Worm (Caenorhabditis elegans) whole organism, L2 larva: ENCODE measurements around the gene R144.10.
"Not testable (repeated sequence)": the region's sequence is repeated elsewhere in the genome, so short reads cannot be mapped to it uniquely, and the experiment has no call there.

Experiments
- C34F6.9 ChIP-seq: fragments of 150-350 bp; optimal IDR thresholded peaks from 2 replicates; lab custom pipeline; 2014; ENCODE audit warnings: missing biosample characterization, missing genetic modification characterization
- F13H6.1 ChIP-seq: sonication (generic microtip); optimal IDR thresholded peaks from 2 replicates; lab custom pipeline; 2016; ENCODE audit warnings: missing genetic modification characterization, missing compliant biosample characterization
- Y55F3AM.14 ChIP-seq: fragments of 200-800 bp; sonication (Bioruptor generic); optimal IDR thresholded peaks from 2 replicates; lab custom pipeline; 2018; ENCODE audit warnings: mild to moderate bottlenecking, missing genetic modification characterization, missing compliant biosample characterization
- aly-2 ChIP-seq: fragments of 150-350 bp; optimal IDR thresholded peaks from 2 replicates; lab custom pipeline; 2014; ENCODE audit warnings: missing biosample characterization, missing genetic modification characterization
- ama-1 ChIP-seq: fragments of 150-350 bp; optimal IDR thresholded peaks from 2 replicates; lab custom pipeline; 2018; ENCODE audit warnings: inconsistent platforms
- blmp-1 ChIP-seq: sonication (generic microtip); optimal IDR thresholded peaks from 2 replicates; lab custom pipeline; 2017; ENCODE audit warnings: missing genetic modification characterization, mild to moderate bottlenecking, missing compliant biosample characterization, antibody characterized with exemption, moderate library complexity; ENCODE audit not compliant: insufficient read depth
- ceh-16 ChIP-seq: fragments of 150-350 bp; optimal IDR thresholded peaks from 2 replicates; lab custom pipeline; 2014; ENCODE audit warnings: missing biosample characterization, missing genetic modification characterization
- crh-2 ChIP-seq: sonication (generic microtip); optimal IDR thresholded peaks from 2 replicates; lab custom pipeline; 2017; ENCODE audit warnings: missing biosample characterization, missing genetic modification characterization
- egl-27 ChIP-seq: sonication (generic microtip); optimal IDR thresholded peaks from 3 replicates; lab custom pipeline; 2017; ENCODE audit warnings: missing biosample characterization, missing genetic modification reagents, missing genetic modification characterization
- elt-1 ChIP-seq: fragments of 150-350 bp; optimal IDR thresholded peaks from 2 replicates; lab custom pipeline; 2014; ENCODE audit warnings: missing biosample characterization, missing genetic modification characterization
- elt-3 ChIP-seq: sonication (generic microtip); optimal IDR thresholded peaks from 2 replicates; lab custom pipeline; 2017; ENCODE audit warnings: missing biosample characterization, missing genetic modification characterization
- fos-1 ChIP-seq: fragments of 150-350 bp; optimal IDR thresholded peaks from 2 replicates; lab custom pipeline; 2014; ENCODE audit warnings: missing biosample characterization, missing genetic modification characterization
- gmeb-1 ChIP-seq: fragments of 150-350 bp; optimal IDR thresholded peaks from 2 replicates; lab custom pipeline; 2014; ENCODE audit warnings: missing biosample characterization, missing genetic modification characterization
- lin-11 ChIP-seq: fragments of 150-350 bp; sonication (generic microtip); optimal IDR thresholded peaks from 2 replicates; lab custom pipeline; 2014; ENCODE audit warnings: missing biosample characterization, missing genetic modification characterization, inconsistent platforms, mixed read lengths
- lin-13 ChIP-seq: fragments of 150-350 bp; optimal IDR thresholded peaks from 2 replicates; lab custom pipeline; 2014; ENCODE audit warnings: missing biosample characterization, missing genetic modification reagents, missing genetic modification characterization
- lsy-2 ChIP-seq, 2 experiments: fragments of 150-350 bp in 1 of 2; sonication (generic microtip) in 1 of 2; optimal IDR thresholded peaks; 2 replicates each; lab custom pipeline; 2014 to 2017; ENCODE audit warnings: missing biosample characterization in 2 of 2, missing genetic modification characterization in 2 of 2
- mab-5 ChIP-seq: fragments of 150-350 bp; optimal IDR thresholded peaks from 2 replicates; lab custom pipeline; 2014; ENCODE audit warnings: missing biosample characterization, missing genetic modification characterization
- mdl-1 ChIP-seq, 2 experiments: fragments of 150-350 bp in 1 of 2; sonication (generic microtip) in 1 of 2; optimal IDR thresholded peaks; 2 replicates each; lab custom pipeline; 2017; ENCODE audit warnings: missing biosample characterization in 2 of 2, missing genetic modification characterization in 2 of 2
- nhr-10 ChIP-seq: sonication (generic microtip); optimal IDR thresholded peaks from 2 replicates; lab custom pipeline; 2017; ENCODE audit warnings: missing biosample characterization, missing genetic modification characterization
- nhr-129 ChIP-seq: fragments of 150-350 bp; optimal IDR thresholded peaks from 2 replicates; lab custom pipeline; 2014; ENCODE audit warnings: missing biosample characterization, missing genetic modification characterization
- nhr-21 ChIP-seq: fragments of 150-350 bp; optimal IDR thresholded peaks from 2 replicates; lab custom pipeline; 2014; ENCODE audit warnings: missing biosample characterization, missing genetic modification characterization
- nhr-23 ChIP-seq: fragments of 150-350 bp; optimal IDR thresholded peaks from 2 replicates; lab custom pipeline; 2014; ENCODE audit warnings: missing biosample characterization, missing genetic modification reagents, missing genetic modification characterization
- nhr-25 ChIP-seq: fragments of 150-350 bp; sonication (generic microtip); optimal IDR thresholded peaks from 3 replicates; lab custom pipeline; 2014; ENCODE audit warnings: missing biosample characterization, missing genetic modification characterization
- nhr-6 ChIP-seq: fragments of 150-350 bp; optimal IDR thresholded peaks from 2 replicates; lab custom pipeline; 2014; ENCODE audit warnings: missing biosample characterization, missing genetic modification characterization
- sem-4 ChIP-seq: fragments of 150-350 bp; optimal IDR thresholded peaks from 2 replicates; lab custom pipeline; 2014; ENCODE audit warnings: missing biosample characterization, missing genetic modification reagents, missing genetic modification characterization
- skn-1 ChIP-seq: sonication (generic microtip); optimal IDR thresholded peaks from 2 replicates; lab custom pipeline; 2017; ENCODE audit warnings: missing biosample characterization, missing genetic modification characterization
- sma-3 ChIP-seq: sonication (generic microtip); optimal IDR thresholded peaks from 2 replicates; lab custom pipeline; 2016; ENCODE audit warnings: missing genetic modification reagents, missing genetic modification characterization, missing compliant biosample characterization
- sma-9 ChIP-seq, 2 experiments: fragments of 150-350 bp in 1 of 2; sonication (generic microtip) in 1 of 2; optimal IDR thresholded peaks; 2 replicates each; lab custom pipeline; 2014 to 2016; ENCODE audit warnings: missing genetic modification characterization in 2 of 2, mild to moderate bottlenecking in 1 of 2, missing biosample characterization in 1 of 2, missing compliant biosample characterization in 1 of 2, missing genetic modification reagents in 1 of 2, moderate library complexity in 1 of 2
- snpc-4 ChIP-seq: fragments of 150-350 bp; optimal IDR thresholded peaks from 2 replicates; lab custom pipeline; 2014; ENCODE audit warnings: missing biosample characterization, missing genetic modification characterization
- unc-55 ChIP-seq: fragments of 150-350 bp; sonication (generic microtip); optimal IDR thresholded peaks from 3 replicates; lab custom pipeline; 2014; ENCODE audit warnings: missing biosample characterization, missing genetic modification reagents, missing genetic modification characterization
- zag-1 ChIP-seq: fragments of 150-350 bp; optimal IDR thresholded peaks from 2 replicates; lab custom pipeline; 2014; ENCODE audit warnings: missing biosample characterization, missing genetic modification characterization
- ztf-1 ChIP-seq: fragments of 200-800 bp; sonication (Bioruptor generic); conservative IDR thresholded peaks from 2 replicates; pipeline ENCODE4 v1.3.6; 2022; ENCODE audit warnings: missing genetic modification characterization, missing compliant biosample characterization
- ztf-4 ChIP-seq: fragments of 150-350 bp; optimal IDR thresholded peaks from 2 replicates; lab custom pipeline; 2014; ENCODE audit warnings: missing biosample characterization, missing genetic modification characterization

The R144.10 gene

ce11 chrIII:5047175-5047574, 45.0 kb upstream of the R144.10 start, which contains the start of gene txbp-3 (continued):
- TF ChIP-seq skn-1 (tag; lab: Kevin White, UChicago) (no peak), ceh-16 (tag; lab: Kevin White, UChicago) (peak; percentile 40), egl-27 (no peak), zag-1 (tag; lab: Kevin White, UChicago) (no peak)

ce11 chrIII:5044709-5045108, 42.6 kb upstream of the R144.10 start, which contains the start of gene C45G9.14:
Gene C45G9.14 (plus strand): TSS chrIII:5045009.
- no peak for TF ChIP-seq aly-2 (tag; lab: Kevin White, UChicago)

ce11 chrIII:5042112-5042511, 40.0 kb upstream of the R144.10 start, which contains the start of gene nlp-43:
Gene nlp-43 (plus strand): TSS chrIII:5042412.
- TF ChIP-seq elt-1 (tag; lab: Kevin White, UChicago) (no peak), unc-55 (no peak), fos-1 (tag; lab: Kevin White, UChicago) (no peak), nhr-6 (tag; lab: Kevin White, UChicago) (no peak), ztf-1 (GFP tag; lab: Robert Waterston, UW) (no peak)

- TF ChIP-seq aly-2 (tag; lab: Kevin White, UChicago) (no peak), lin-13 (GFP tag; lab: Kevin White, UChicago) (no peak), gmeb-1 (tag; lab: Kevin White, UChicago) (no peak), nhr-10 (tag; lab: Kevin White, UChicago) (no peak)
Observed at ce11 chrIII:5036158-5036557, 34.0 kb upstream of the R144.10 start, which contains the start of gene C45G9.6. Gene C45G9.6 (plus strand): TSS chrIII:5036458.

- TF ChIP-seq mab-5 (tag; lab: Kevin White, UChicago) (peak; percentile 7), sem-4 (tag; lab: Kevin White, UChicago) (peak; percentile 47), gmeb-1 (tag; lab: Kevin White, UChicago) (peak; percentile 47), sma-9 (GFP tag; optimal IDR thresholded peaks at IDR 0.05; lab: Kevin White, UChicago) (peak; percentile 50), ztf-4 (tag; lab: Kevin White, UChicago) (peak; percentile 28), crh-2 (peak; percentile 77), nhr-129 (tag; lab: Kevin White, UChicago) (peak; percentile 49), mdl-1 (tag; optimal IDR thresholded peaks at IDR 0.05; lab: Kevin White, UChicago) (peak in 1 of 2 experiments; percentile 43), unc-55 (peak; percentile 45), lsy-2 (tag; optimal IDR thresholded peaks at IDR 0.05; lab: Kevin White, UChicago) (peak; percentile 66 to 72), egl-27 (peak; percentile 24), F13H6.1 (tag; lab: Kevin White, UChicago) (peak; percentile 89), lin-11 (peak; percentile 49), nhr-21 (tag; lab: Kevin White, UChicago) (peak; percentile 77), C34F6.9 (tag; lab: Kevin White, UChicago) (peak; percentile 30), snpc-4 (tag; lab: Kevin White, UChicago) (peak; percentile 27), Y55F3AM.14 (peak; percentile 70), fos-1 (tag; lab: Kevin White, UChicago) (peak; percentile 88), sma-3 (GFP tag; lab: Kevin White, UChicago) (peak; percentile 75), nhr-25 (tag; lab: Kevin White, UChicago) (peak; percentile 50), lin-13 (GFP tag; lab: Kevin White, UChicago) (peak; percentile 76)
- TF ChIP-seq sma-9 (tag; optimal IDR thresholded peaks at IDR 0.05; lab: Kevin White, UChicago), result not testable (repeated sequence)
- TF ChIP-seq, all 48 proteins: peak for 21; not testable (repeated sequence) for 27
Observed at ce11 chrIII:5031375-5031836, 29.3 kb upstream of the R144.10 start.

- no peak for TF ChIP-seq nhr-23 (tag; lab: Kevin White, UChicago)
- no peak for TF ChIP-seq blmp-1
- TF ChIP-seq elt-3 (tag; lab: Kevin White, UChicago), result no peak
- no peak for TF ChIP-seq nhr-10 (tag; lab: Kevin White, UChicago)
- TF ChIP-seq ztf-1 (GFP tag; lab: Robert Waterston, UW), result no peak
- TF ChIP-seq ama-1, result no peak
- TF ChIP-seq snpc-4 (tag; lab: Kevin White, UChicago), result no peak
- no peak for TF ChIP-seq aly-2 (tag; lab: Kevin White, UChicago)
Observed at ce11 chrIII:5030629-5031028, 28.5 kb upstream of the R144.10 start, which contains the start of gene klp-6. Gene klp-6 (plus strand): TSS chrIII:5030929.
